Fruit fly (Drosophila melanogaster): ENCODE results near the gene t-cup.

t-cup gene

dm6 chr2L:12475308-12475707 is 21.8 kb downstream of the t-cup start (continued):
- TF ChIP-seq CG9797 (GFP tag; optimal IDR thresholded peaks at IDR 0.05), result no peak
- no peak for TF ChIP-seq jing (GFP tag; optimal IDR thresholded peaks at IDR 0.05)
- no peak for TF ChIP-seq bigmax (GFP tag; optimal IDR thresholded peaks at IDR 0.05)
- no peak for TF ChIP-seq CG16813 (GFP tag; IDR thresholded peaks at IDR 0.05; ENCODE audit: partially characterized antibody)
- peak; percentile 9 for TF ChIP-seq Sox100B (GFP tag; optimal IDR thresholded peaks at IDR 0.05)
- TF ChIP-seq CG13424 (tag; optimal IDR thresholded peaks at IDR 0.05), result no peak
- TF ChIP-seq crp (GFP tag; optimal IDR thresholded peaks at IDR 0.05), result no peak
- TF ChIP-seq Adf1 (GFP tag; IDR thresholded peaks at IDR 0.05), result no peak
- TF ChIP-seq p53 (GFP tag; optimal IDR thresholded peaks at IDR 0.05), result no peak
- no peak for TF ChIP-seq CG10959 (GFP tag; IDR thresholded peaks at IDR 0.05)
- TF ChIP-seq CG31224 (GFP tag; IDR thresholded peaks at IDR 0.05), result peak; percentile 91
- TF ChIP-seq hth (optimal IDR thresholded peaks at IDR 0.05), result no peak
- TF ChIP-seq CG4328 (GFP tag; optimal IDR thresholded peaks at IDR 0.05), result peak; percentile 25
- peak; percentile 67 for TF ChIP-seq CG3281 (GFP tag; optimal IDR thresholded peaks at IDR 0.05)
- peak; percentile 49 for TF ChIP-seq MTF-1 (GFP tag; optimal IDR thresholded peaks at IDR 0.05; ENCODE audit: borderline replicate concordance)
- peak; percentile 75 for TF ChIP-seq B-H2 (GFP tag; optimal IDR thresholded peaks at IDR 0.05)
- TF ChIP-seq CG1792 (GFP tag; optimal IDR thresholded peaks at IDR 0.05), result no peak
- peak; percentile 15 for TF ChIP-seq CG1233 (GFP tag; optimal IDR thresholded peaks at IDR 0.05)
- peak; percentile 19 for TF ChIP-seq CG12769 (tag; optimal IDR thresholded peaks at IDR 0.05)
- TF ChIP-seq CG6813 (GFP tag; optimal IDR thresholded peaks at IDR 0.05), result peak; percentile 84
- peak; percentile 23 for TF ChIP-seq CG8281 (tag; optimal IDR thresholded peaks at IDR 0.05)
- TF ChIP-seq CG8089 (GFP tag; optimal IDR thresholded peaks at IDR 0.05), result no peak
- TF ChIP-seq crc (GFP tag; optimal IDR thresholded peaks at IDR 0.05), result no peak
- TF ChIP-seq Lpt (GFP tag; optimal IDR thresholded peaks at IDR 0.05), result no peak
- no peak for TF ChIP-seq CG12391 (tag; optimal IDR thresholded peaks at IDR 0.05)
- no peak for TF ChIP-seq ato (GFP tag; IDR thresholded peaks at IDR 0.05; ENCODE audit: partially characterized antibody)
- no peak for TF ChIP-seq HLH54F (GFP tag; optimal IDR thresholded peaks at IDR 0.05)
- peak; percentile 19 for TF ChIP-seq vfl (GFP tag; optimal IDR thresholded peaks at IDR 0.05)
- TF ChIP-seq Sin3A (optimal IDR thresholded peaks at IDR 0.05), result no peak
- peak; percentile 47 for TF ChIP-seq unpg (GFP tag; optimal IDR thresholded peaks at IDR 0.05)
- TF ChIP-seq CG13296 (GFP tag; optimal IDR thresholded peaks at IDR 0.05), result peak; percentile 83
- no peak for TF ChIP-seq Abd-B (GFP tag; optimal IDR thresholded peaks at IDR 0.05)
- TF ChIP-seq wdn (GFP tag; IDR thresholded peaks at IDR 0.05), result no peak
- TF ChIP-seq dpn (GFP tag; optimal IDR thresholded peaks at IDR 0.05), result no peak
- TF ChIP-seq btn (GFP tag; optimal IDR thresholded peaks at IDR 0.05), result no peak
- TF ChIP-seq Dip2 (GFP tag; IDR thresholded peaks at IDR 0.05), result no peak
- TF ChIP-seq CG7839 (tag; optimal IDR thresholded peaks at IDR 0.05), result peak; percentile 26
- no peak for TF ChIP-seq slp2 (GFP tag; optimal IDR thresholded peaks at IDR 0.05)
- TF ChIP-seq amos (GFP tag; IDR thresholded peaks at IDR 0.05; ENCODE audit: partially characterized antibody), result no peak
- TF ChIP-seq CG10147 (GFP tag; optimal IDR thresholded peaks at IDR 0.05), result peak; percentile 9
- TF ChIP-seq gsb-n (tag; optimal IDR thresholded peaks at IDR 0.05), result no peak

dm6 chr2L:12474212-12474891 is 22.8 kb downstream of the t-cup start:
- TF ChIP-seq Gug (GFP tag; IDR thresholded peaks at IDR 0.05) (no peak), CG17361 (GFP tag; IDR thresholded peaks at IDR 0.05) (no peak), ac (GFP tag; optimal IDR thresholded peaks at IDR 0.05) (no peak), pfk (GFP tag; optimal IDR thresholded peaks at IDR 0.05) (no peak), her (GFP tag; optimal IDR thresholded peaks at IDR 0.05) (no peak), ash1 (GFP tag; optimal IDR thresholded peaks at IDR 0.05) (no peak), CG8765 (GFP tag; IDR thresholded peaks at IDR 0.05) (no peak), CG4328 (GFP tag; optimal IDR thresholded peaks at IDR 0.05) (no peak), grn (GFP tag; optimal IDR thresholded peaks at IDR 0.05) (peak; percentile 29), nau (GFP tag; optimal IDR thresholded peaks at IDR 0.05) (peak; percentile 10), CG1647 (GFP tag; optimal IDR thresholded peaks at IDR 0.05) (no peak), CG33557 (GFP tag; optimal IDR thresholded peaks at IDR 0.05) (peak; percentile 37), CG12155 (GFP tag; optimal IDR thresholded peaks at IDR 0.05) (no peak)
